Worm (Caenorhabditis elegans) whole organism, L1 larva: ENCODE results near the gene pap-3.

Experiments
- C04F5.9 ChIP-seq: sonication (generic microtip); optimal IDR thresholded peaks from 2 replicates; lab custom pipeline; 2016; ENCODE audit warnings: missing genetic modification characterization, missing compliant biosample characterization
- C16A3.4 ChIP-seq: fragments of 150-350 bp; optimal IDR thresholded peaks from 2 replicates; lab custom pipeline; 2014; ENCODE audit warnings: missing biosample characterization, missing genetic modification characterization
- Y116A8C.19 ChIP-seq: sonication (generic microtip); optimal IDR thresholded peaks from 2 replicates; lab custom pipeline; 2016; ENCODE audit warnings: missing compliant biosample characterization, missing genetic modification characterization, borderline replicate concordance
- alr-1 ChIP-seq: fragments of 200-800 bp; sonication (Bioruptor generic); optimal IDR thresholded peaks from 2 replicates; lab custom pipeline; 2018; ENCODE audit warnings: borderline replicate concordance, mild to moderate bottlenecking, missing genetic modification characterization, missing compliant biosample characterization
- ama-1 ChIP-seq: fragments of 150-350 bp; optimal IDR thresholded peaks from 2 replicates; lab custom pipeline; 2014
- blmp-1 ChIP-seq: fragments of 150-350 bp; optimal IDR thresholded peaks from 2 replicates; lab custom pipeline; 2014; ENCODE audit warnings: missing biosample characterization, missing genetic modification characterization
- ceh-8 ChIP-seq: fragments of 200-800 bp; sonication (Bioruptor generic); optimal IDR thresholded peaks from 2 replicates; lab custom pipeline; 2018; ENCODE audit warnings: mild to moderate bottlenecking, missing genetic modification characterization, moderate library complexity, missing compliant biosample characterization
- ceh-82 ChIP-seq, 3 experiments: fragments of 150-350 bp in 1 of 3; sonication (generic microtip) in 2 of 3; optimal IDR thresholded peaks; 2 replicates each; lab custom pipeline; 2014 to 2017; ENCODE audit warnings: missing biosample characterization in 3 of 3, missing genetic modification characterization in 3 of 3
- ceh-90 ChIP-seq: sonication (generic microtip); optimal IDR thresholded peaks from 2 replicates; lab custom pipeline; 2016; ENCODE audit warnings: missing genetic modification characterization, missing compliant biosample characterization
- ces-1 ChIP-seq: fragments of 150-350 bp; optimal IDR thresholded peaks from 2 replicates; lab custom pipeline; 2014; ENCODE audit warnings: missing biosample characterization, missing genetic modification reagents, missing genetic modification characterization
- dsc-1 ChIP-seq: sonication (generic microtip); optimal IDR thresholded peaks from 2 replicates; lab custom pipeline; 2016; ENCODE audit warnings: mild to moderate bottlenecking, missing genetic modification characterization, missing compliant biosample characterization
- efl-1 ChIP-seq, 4 experiments: fragments of 150-350 bp; optimal IDR thresholded peaks in 3 of 4; peaks in 1 of 4; 1 replicate in 1 of 4; 2 replicates in 3 of 4; lab custom pipeline; 2014; ENCODE audit warnings: missing biosample characterization in 2 of 4, missing genetic modification characterization in 2 of 4, missing genetic modification reagents in 2 of 4
- efl-3 ChIP-seq: fragments of 200-800 bp; sonication (Bioruptor generic); optimal IDR thresholded peaks from 2 replicates; lab custom pipeline; 2018; ENCODE audit warnings: mild to moderate bottlenecking, missing genetic modification characterization, missing compliant biosample characterization
- elt-3 ChIP-seq, 6 experiments: fragments of 150-350 bp in 1 of 6; sonication (generic microtip); optimal IDR thresholded peaks; 2 replicates each; lab custom pipeline; 2017 to 2018; ENCODE audit warnings: missing biosample characterization in 6 of 6, missing genetic modification characterization in 6 of 6, inconsistent platforms in 1 of 6
- fos-1 ChIP-seq: fragments of 150-350 bp; optimal IDR thresholded peaks from 2 replicates; lab custom pipeline; 2014; ENCODE audit warnings: missing biosample characterization, missing genetic modification characterization
- grh-1 ChIP-seq: fragments of 200-800 bp; sonication (Bioruptor generic); IDR thresholded peaks from 2 replicates; pipeline ENCODE4 v1.3.6; 2022; ENCODE audit warnings: missing genetic modification reagents, missing genetic modification characterization, missing compliant biosample characterization
- hlh-17 ChIP-seq: fragments of 200-800 bp; sonication (Bioruptor generic); optimal IDR thresholded peaks from 2 replicates; lab custom pipeline; 2018; ENCODE audit warnings: missing genetic modification characterization, mild to moderate bottlenecking, missing compliant biosample characterization, moderate library complexity, borderline replicate concordance
- irx-1 ChIP-seq: sonication (generic microtip); optimal IDR thresholded peaks from 2 replicates; lab custom pipeline; 2016; ENCODE audit warnings: missing genetic modification characterization, missing compliant biosample characterization
- lin-13 ChIP-seq: fragments of 150-350 bp; optimal IDR thresholded peaks from 2 replicates; lab custom pipeline; 2014; ENCODE audit warnings: missing biosample characterization, missing genetic modification reagents, missing genetic modification characterization
- lin-14 ChIP-seq: fragments of 200-800 bp; sonication (Bioruptor generic); optimal IDR thresholded peaks from 2 replicates; lab custom pipeline; 2018; ENCODE audit warnings: mild to moderate bottlenecking, missing genetic modification characterization, moderate library complexity, missing compliant biosample characterization
- lin-15B ChIP-seq: fragments of 150-350 bp; sonication (generic microtip); optimal IDR thresholded peaks from 3 replicates; lab custom pipeline; 2014; ENCODE audit warnings: missing biosample characterization, missing genetic modification characterization
- lin-39 ChIP-seq: fragments of 150-350 bp; optimal IDR thresholded peaks from 2 replicates; lab custom pipeline; 2014; ENCODE audit warnings: missing biosample characterization, missing genetic modification reagents, missing genetic modification characterization
- mab-9 ChIP-seq: fragments of 200-800 bp; sonication (Bioruptor generic); IDR thresholded peaks from 2 replicates; pipeline ENCODE4 v1.3.6; 2022; ENCODE audit warnings: missing genetic modification reagents, missing genetic modification characterization, missing compliant biosample characterization
- mdl-1 ChIP-seq, 2 experiments: fragments of 150-350 bp; optimal IDR thresholded peaks; 2 replicates each; lab custom pipeline; 2014 to 2017; ENCODE audit warnings: missing biosample characterization in 2 of 2, missing genetic modification characterization in 2 of 2, inconsistent platforms in 1 of 2
- mep-1 ChIP-seq: fragments of 150-350 bp; optimal IDR thresholded peaks from 2 replicates; lab custom pipeline; 2014; ENCODE audit warnings: missing biosample characterization, missing genetic modification characterization
- nhr-20 ChIP-seq: sonication (generic microtip); optimal IDR thresholded peaks from 2 replicates; lab custom pipeline; 2016; ENCODE audit warnings: mild to moderate bottlenecking, missing genetic modification characterization, missing compliant biosample characterization
- nhr-237 ChIP-seq: fragments of 150-350 bp; optimal IDR thresholded peaks from 2 replicates; lab custom pipeline; 2014; ENCODE audit warnings: missing biosample characterization, missing genetic modification characterization
- nhr-71 ChIP-seq: sonication (generic microtip); optimal IDR thresholded peaks from 2 replicates; lab custom pipeline; 2016; ENCODE audit warnings: mild to moderate bottlenecking, missing genetic modification characterization, moderate library complexity, missing compliant biosample characterization
- nhr-85 ChIP-seq: sonication (generic microtip); peaks from one replicate; lab custom pipeline; 2016; ENCODE audit warnings: missing genetic modification characterization, inconsistent platforms, missing compliant biosample characterization
- pax-3 ChIP-seq: fragments of 200-800 bp; sonication (Bioruptor generic); optimal IDR thresholded peaks from 2 replicates; lab custom pipeline; 2018; ENCODE audit warnings: mild to moderate bottlenecking, missing genetic modification characterization, moderate library complexity, missing compliant biosample characterization
- rnt-1 ChIP-seq: sonication (generic microtip); optimal IDR thresholded peaks from 2 replicates; lab custom pipeline; 2016; ENCODE audit warnings: mild to moderate bottlenecking, missing genetic modification characterization, moderate library complexity, missing compliant biosample characterization
- snpc-4 ChIP-seq: fragments of 150-350 bp; optimal IDR thresholded peaks from 2 replicates; lab custom pipeline; 2014; ENCODE audit warnings: missing biosample characterization, missing genetic modification characterization
- snu-23 ChIP-seq: sonication (generic microtip); optimal IDR thresholded peaks from 2 replicates; lab custom pipeline; 2016; ENCODE audit warnings: missing genetic modification characterization, missing compliant biosample characterization
- sox-4 ChIP-seq: sonication (generic microtip); optimal IDR thresholded peaks from 2 replicates; lab custom pipeline; 2016; ENCODE audit warnings: missing genetic modification characterization, missing compliant biosample characterization
- sptf-1 ChIP-seq: fragments of 150-350 bp; optimal IDR thresholded peaks from 2 replicates; lab custom pipeline; 2014; ENCODE audit warnings: missing biosample characterization, missing genetic modification characterization
- tbx-2 ChIP-seq: sonication (generic microtip); optimal IDR thresholded peaks from 2 replicates; lab custom pipeline; 2016; ENCODE audit warnings: missing genetic modification characterization, missing compliant biosample characterization
- tlp-1 ChIP-seq: fragments of 150-350 bp; optimal IDR thresholded peaks from 2 replicates; lab custom pipeline; 2014; ENCODE audit warnings: missing biosample characterization, missing genetic modification characterization
- unc-62 ChIP-seq: fragments of 150-350 bp; optimal IDR thresholded peaks from 2 replicates; lab custom pipeline; 2014; ENCODE audit warnings: missing biosample characterization, missing genetic modification reagents, missing genetic modification characterization
- unc-98 ChIP-seq: fragments of 200-800 bp; sonication (Bioruptor generic); IDR thresholded peaks from 2 replicates; pipeline ENCODE4 v1.3.6; 2022; ENCODE audit warnings: missing genetic modification characterization, missing compliant biosample characterization
- vab-15 ChIP-seq: sonication (generic microtip); optimal IDR thresholded peaks from 2 replicates; lab custom pipeline; 2017; ENCODE audit warnings: missing genotype, mild to moderate bottlenecking, missing genetic modification characterization, missing compliant biosample characterization
- zag-1 ChIP-seq: fragments of 150-350 bp; optimal IDR thresholded peaks from 2 replicates; lab custom pipeline; 2014; ENCODE audit warnings: missing biosample characterization, missing genetic modification characterization
- zip-4 ChIP-seq: fragments of 200-800 bp; sonication (Bioruptor generic); optimal IDR thresholded peaks from 2 replicates; lab custom pipeline; 2018; ENCODE audit warnings: mild to moderate bottlenecking, missing genetic modification characterization, moderate library complexity, missing compliant biosample characterization
- ztf-11 ChIP-seq, 2 experiments: sonication (generic microtip); optimal IDR thresholded peaks; 2 replicates each; lab custom pipeline; 2016 to 2017; ENCODE audit warnings: missing genetic modification characterization in 2 of 2, missing biosample characterization in 1 of 2, missing compliant biosample characterization in 1 of 2

pap-3 gene

DNA sequence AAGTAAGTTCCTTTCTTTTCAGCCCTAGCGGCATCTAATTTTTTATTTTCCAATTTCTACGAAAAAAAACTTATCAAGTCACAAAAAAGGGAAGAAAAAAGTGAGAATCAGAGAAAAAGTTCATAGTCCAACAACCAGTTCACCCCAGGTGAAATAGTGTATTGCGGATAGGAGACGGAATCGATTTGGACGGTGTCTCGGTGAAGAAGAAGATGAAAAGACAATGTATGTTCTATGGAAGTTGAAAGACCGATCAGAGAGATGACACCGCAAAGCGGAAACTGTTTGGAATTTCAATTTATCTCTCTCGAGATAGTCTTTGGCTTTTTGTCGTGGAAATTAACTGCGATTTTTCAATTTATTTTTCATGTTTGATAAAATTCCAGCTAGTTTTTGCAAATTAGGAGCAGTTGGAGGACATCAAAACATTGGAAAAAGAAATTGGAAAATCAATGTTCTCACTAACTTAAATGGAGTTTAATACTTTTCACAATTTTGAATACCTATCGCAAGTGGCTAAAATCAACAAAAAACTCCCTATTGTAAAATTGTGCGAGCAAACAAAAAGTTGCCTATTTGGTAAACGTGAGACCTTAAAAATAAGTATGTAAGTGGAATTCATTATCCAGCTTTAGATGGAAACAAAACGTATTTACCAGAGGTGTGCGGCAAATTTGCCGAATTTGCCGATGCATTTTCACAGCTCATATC lies 36.0 kb upstream of the pap-3 start (continued):
- TF ChIP-seq tlp-1 (tag; lab: Kevin White, UChicago) (no peak), C04F5.9 (tag; lab: Kevin White, UChicago) (no peak), nhr-237 (no peak), nhr-71 (tag; lab: Kevin White, UChicago) (peak; percentile 27), tbx-2 (tag; lab: Kevin White, UChicago) (peak; percentile 8), zag-1 (tag; lab: Kevin White, UChicago) (no peak), alr-1 (tag; lab: Kevin White, UChicago) (no peak), C16A3.4 (no peak), mab-9 (GFP tag; lab: Robert Waterston, UW) (no peak), efl-3 (no peak), elt-3 (tag; optimal IDR thresholded peaks at IDR 0.05; lab: Kevin White, UChicago) (peak in 4 of 6 experiments; percentile 9 to 76 (median 68)), ces-1 (GFP tag; lab: Kevin White, UChicago) (no peak), unc-62 (GFP tag; lab: Kevin White, UChicago) (no peak), sox-4 (tag; lab: Kevin White, UChicago) (no peak), blmp-1 (tag; lab: Kevin White, UChicago) (peak; percentile 53), lin-39 (tag; lab: Kevin White, UChicago) (no peak), snpc-4 (tag; lab: Kevin White, UChicago) (no peak), ceh-90 (no peak), ceh-8 (GFP tag; lab: Kevin White, UChicago) (no peak), unc-98 (GFP tag; lab: Robert Waterston, UW) (no peak), fos-1 (tag; lab: Kevin White, UChicago) (no peak), hlh-17 (GFP tag; lab: Kevin White, UChicago) (no peak), mdl-1 (tag; optimal IDR thresholded peaks at IDR 0.05; lab: Kevin White, UChicago) (no peak), Y116A8C.19 (tag; lab: Kevin White, UChicago) (no peak), rnt-1 (no peak), mep-1 (no peak), sptf-1 (tag; lab: Kevin White, UChicago) (no peak), irx-1 (no peak), zip-4 (GFP tag; lab: Kevin White, UChicago) (no peak), vab-15 (tag; lab: Kevin White, UChicago) (no peak), lin-15B (tag; lab: Kevin White, UChicago) (no peak), nhr-20 (tag; lab: Kevin White, UChicago) (peak; percentile 20), ceh-82 (tag; optimal IDR thresholded peaks at IDR 0.05; lab: Kevin White, UChicago) (no peak), grh-1 (GFP tag; lab: Robert Waterston, UW) (no peak), snu-23 (GFP tag; lab: Kevin White, UChicago) (peak; percentile 17), ztf-11 (tag; optimal IDR thresholded peaks at IDR 0.05; lab: Kevin White, UChicago) (no peak), lin-13 (GFP tag; lab: Kevin White, UChicago) (no peak), pax-3 (tag; lab: Kevin White, UChicago) (no peak)

DNA sequence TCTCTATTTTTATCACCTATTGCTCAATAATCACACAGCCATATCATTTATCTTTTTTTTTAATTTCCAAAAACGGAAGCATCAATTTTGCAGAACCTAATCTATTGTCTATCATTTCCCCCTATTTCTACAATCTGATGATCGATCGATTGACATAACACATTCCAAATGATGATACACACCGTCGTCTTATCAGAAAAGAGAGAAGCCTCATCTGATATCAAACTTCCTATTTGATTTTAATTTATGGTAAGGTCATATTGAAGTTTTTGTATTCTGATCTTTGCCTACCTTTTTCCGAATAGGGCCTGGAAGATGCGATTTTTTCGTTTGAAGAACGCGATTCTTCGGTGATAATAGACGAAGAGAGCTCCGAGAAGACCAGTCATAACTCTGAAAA lies 33.2 kb upstream of the pap-3 start:
- peak; percentile 25 for TF ChIP-seq lin-14 (GFP tag; lab: Kevin White, UChicago)
- peak; percentile 10 for TF ChIP-seq nhr-71 (tag; lab: Kevin White, UChicago)
- no peak for TF ChIP-seq dsc-1 (tag; lab: Kevin White, UChicago)
- peak in 3 of 6 experiments; percentile 26 to 52 (median 26) for TF ChIP-seq elt-3 (tag; optimal IDR thresholded peaks at IDR 0.05; lab: Kevin White, UChicago)
- TF ChIP-seq ama-1 = no peak
- peak; percentile 70 for TF ChIP-seq nhr-85 (tag; lab: Kevin White, UChicago)
- peak; percentile 16 for TF ChIP-seq blmp-1 (tag; lab: Kevin White, UChicago)
- no peak for TF ChIP-seq efl-1 (optimal IDR thresholded peaks at IDR 0.05; lab: Kevin White, UChicago)
- TF ChIP-seq efl-1 (GFP tag; optimal IDR thresholded peaks at IDR 0.05 in 1 of 2; lab: Kevin White, UChicago) = peak in 1 of 2 experiments; percentile 60
- no peak for TF ChIP-seq snu-23 (GFP tag; lab: Kevin White, UChicago)
